Worm (Caenorhabditis elegans) whole organism, L4 larva: ENCODE measurements around the gene glb-20.

Experiments
- D1046.2 ChIP-seq: fragments of 200-800 bp; sonication (Bioruptor generic); IDR thresholded peaks from 2 replicates; pipeline ENCODE4 v1.3.6; 2022; ENCODE audit warnings: missing genetic modification characterization, missing compliant biosample characterization
- F26F4.8 ChIP-seq: fragments of 200-800 bp; sonication (Bioruptor generic); conservative IDR thresholded peaks from 2 replicates; pipeline ENCODE4 v1.3.6; 2022; ENCODE audit warnings: missing genetic modification characterization, missing compliant biosample characterization
- F37D6.2 ChIP-seq: sonication (generic microtip); optimal IDR thresholded peaks from 2 replicates; lab custom pipeline; 2016; ENCODE audit warnings: mild to moderate bottlenecking, missing genetic modification characterization, missing compliant biosample characterization
- F44E2.7 ChIP-seq: fragments of 200-800 bp; sonication (Bioruptor generic); IDR thresholded peaks from 2 replicates; pipeline ENCODE4 v2.1.2; 2022; ENCODE audit warnings: missing genetic modification characterization, missing compliant biosample characterization
- R02D3.7 ChIP-seq: fragments of 150-350 bp; sonication (generic microtip); optimal IDR thresholded peaks from 3 replicates; lab custom pipeline; 2014; ENCODE audit warnings: missing biosample characterization, missing genetic modification characterization
- T20F7.1 ChIP-seq: fragments of 200-800 bp; sonication (Bioruptor generic); optimal IDR thresholded peaks from 2 replicates; lab custom pipeline; 2018; ENCODE audit warnings: mild to moderate bottlenecking, missing genetic modification characterization, missing compliant biosample characterization
- T26A8.4 ChIP-seq: fragments of 200-800 bp; sonication (Bioruptor generic); IDR thresholded peaks from 2 replicates; pipeline ENCODE4 v1.3.6; 2022; ENCODE audit warnings: missing genetic modification characterization, missing compliant biosample characterization
- aha-1 ChIP-seq: fragments of 150-350 bp; peaks from one replicate; lab custom pipeline; 2014; ENCODE audit warnings: missing biosample characterization, missing genetic modification characterization
- ama-1 ChIP-seq: fragments of 150-350 bp; optimal IDR thresholded peaks from 2 replicates; lab custom pipeline; 2014; ENCODE audit warnings: inconsistent platforms, mixed read lengths
- attf-4 ChIP-seq: sonication (generic microtip); optimal IDR thresholded peaks from 3 replicates; lab custom pipeline; 2017; ENCODE audit warnings: missing biosample characterization, missing genetic modification characterization
- ceh-20 ChIP-seq: fragments of 200-800 bp; sonication (Bioruptor generic); IDR thresholded peaks from 2 replicates; pipeline ENCODE4 v1.3.6; 2022; ENCODE audit warnings: missing genetic modification reagents, missing genetic modification characterization, missing compliant biosample characterization
- ceh-28 ChIP-seq: fragments of 150-350 bp; optimal IDR thresholded peaks from 2 replicates; lab custom pipeline; 2014; ENCODE audit warnings: missing biosample characterization, missing genetic modification reagents, missing genetic modification characterization
- ceh-62 ChIP-seq: sonication (generic microtip); optimal IDR thresholded peaks from 2 replicates; lab custom pipeline; 2017; ENCODE audit warnings: missing biosample characterization, missing genetic modification characterization
- ces-1 ChIP-seq: fragments of 150-350 bp; sonication (generic microtip); optimal IDR thresholded peaks from 4 replicates; lab custom pipeline; 2014; ENCODE audit warnings: missing biosample characterization, missing genetic modification reagents, missing genetic modification characterization
- cey-2 ChIP-seq: sonication (generic microtip); optimal IDR thresholded peaks from 3 replicates; lab custom pipeline; 2017; ENCODE audit warnings: missing genetic modification characterization, mild to moderate bottlenecking, missing compliant biosample characterization, antibody characterized with exemption, borderline replicate concordance; ENCODE audit not compliant: insufficient read depth
- daf-12 ChIP-seq: fragments of 150-350 bp; optimal IDR thresholded peaks from 2 replicates; lab custom pipeline; 2014; ENCODE audit warnings: missing biosample characterization, missing genetic modification reagents, missing genetic modification characterization
- daf-19 ChIP-seq: fragments of 200-800 bp; sonication (Bioruptor generic); conservative IDR thresholded peaks from 2 replicates; pipeline ENCODE4 v1.3.6; 2022; ENCODE audit warnings: missing genetic modification characterization, missing compliant biosample characterization
- dmd-8 ChIP-seq: fragments of 200-800 bp; sonication (Bioruptor generic); IDR thresholded peaks from 2 replicates; pipeline ENCODE4 v1.3.6; 2022; ENCODE audit warnings: missing genetic modification characterization, missing compliant biosample characterization
- dpl-1 ChIP-seq: fragments of 150-350 bp; optimal IDR thresholded peaks from 2 replicates; lab custom pipeline; 2014; ENCODE audit warnings: missing biosample characterization, missing genetic modification reagents, missing genetic modification characterization
- egl-27 ChIP-seq: sonication (generic microtip); optimal IDR thresholded peaks from 3 replicates; lab custom pipeline; 2017; ENCODE audit warnings: missing biosample characterization, missing genetic modification reagents, missing genetic modification characterization
- egl-43 ChIP-seq: fragments of 200-800 bp; sonication (Bioruptor generic); IDR thresholded peaks from 2 replicates; pipeline ENCODE4 v1.3.6; 2022; ENCODE audit warnings: missing genetic modification reagents, missing genetic modification characterization, missing compliant biosample characterization
- fkh-10 ChIP-seq: fragments of 150-350 bp; optimal IDR thresholded peaks from 2 replicates; lab custom pipeline; 2014; ENCODE audit warnings: missing biosample characterization, missing genetic modification reagents, missing genetic modification characterization
- fos-1 ChIP-seq: fragments of 150-350 bp; optimal IDR thresholded peaks from 2 replicates; lab custom pipeline; 2014; ENCODE audit warnings: missing biosample characterization, missing genetic modification characterization
- gei-8 ChIP-seq: fragments of 200-800 bp; sonication (Bioruptor generic); optimal IDR thresholded peaks from 2 replicates; lab custom pipeline; 2018; ENCODE audit warnings: mild to moderate bottlenecking, missing genetic modification characterization, missing compliant biosample characterization
- hif-1 ChIP-seq, 2 experiments: sonication (generic microtip); optimal IDR thresholded peaks; 2 replicates each; lab custom pipeline; 2016 to 2017; ENCODE audit warnings: missing compliant biosample characterization in 2 of 2, missing genetic modification characterization in 2 of 2, missing genetic modification reagents in 2 of 2, missing genotype in 2 of 2, mild to moderate bottlenecking in 1 of 2
- hlh-30 ChIP-seq: sonication (generic microtip); optimal IDR thresholded peaks from 2 replicates; lab custom pipeline; 2017; ENCODE audit warnings: antibody characterized with exemption, mild to moderate bottlenecking, missing genetic modification characterization, missing compliant biosample characterization; ENCODE audit not compliant: insufficient read depth
- jun-1 ChIP-seq: fragments of 150-350 bp; optimal IDR thresholded peaks from 2 replicates; lab custom pipeline; 2014; ENCODE audit warnings: missing biosample characterization, missing genetic modification reagents, missing genetic modification characterization
- lin-13 ChIP-seq: fragments of 150-350 bp; optimal IDR thresholded peaks from 2 replicates; lab custom pipeline; 2014; ENCODE audit warnings: missing biosample characterization, missing genetic modification reagents, missing genetic modification characterization
- lin-15B ChIP-seq: fragments of 150-350 bp; sonication (generic microtip); optimal IDR thresholded peaks from 3 replicates; lab custom pipeline; 2014; ENCODE audit warnings: missing biosample characterization, missing genetic modification characterization
- lin-39 ChIP-seq: fragments of 150-350 bp; optimal IDR thresholded peaks from 2 replicates; lab custom pipeline; 2014; ENCODE audit warnings: missing biosample characterization, missing genetic modification reagents, missing genetic modification characterization
- lir-3 ChIP-seq: sonication (generic microtip); optimal IDR thresholded peaks from 2 replicates; lab custom pipeline; 2016; ENCODE audit warnings: mild to moderate bottlenecking, missing genetic modification characterization, missing compliant biosample characterization
- madf-9 ChIP-seq: fragments of 200-800 bp; sonication (Bioruptor generic); conservative IDR thresholded peaks from 2 replicates; pipeline ENCODE4 v1.3.6; 2022; ENCODE audit warnings: missing genetic modification reagents, missing genetic modification characterization, missing compliant biosample characterization
- mdl-1 ChIP-seq, 2 experiments: fragments of 150-350 bp in 1 of 2; sonication (generic microtip) in 1 of 2; optimal IDR thresholded peaks; 2 replicates each; lab custom pipeline; 2014 to 2017; ENCODE audit warnings: missing biosample characterization in 2 of 2, missing genetic modification characterization in 2 of 2
- mdt-29 ChIP-seq: fragments of 200-800 bp; sonication (Bioruptor generic); IDR thresholded peaks from 2 replicates; pipeline ENCODE4 v1.3.6; 2022; ENCODE audit warnings: missing genetic modification reagents, missing genetic modification characterization, missing compliant biosample characterization
- mes-2 ChIP-seq: sonication (generic microtip); optimal IDR thresholded peaks from 2 replicates; lab custom pipeline; 2016; ENCODE audit warnings: missing genotype, mild to moderate bottlenecking, missing genetic modification characterization, missing compliant biosample characterization; ENCODE audit not compliant: poor library complexity, severe bottlenecking
- nhr-10 ChIP-seq: fragments of 150-350 bp; optimal IDR thresholded peaks from 2 replicates; lab custom pipeline; 2014; ENCODE audit warnings: missing biosample characterization, missing genetic modification characterization
- nhr-102 ChIP-seq: sonication (generic microtip); optimal IDR thresholded peaks from 2 replicates; lab custom pipeline; 2016; ENCODE audit warnings: mild to moderate bottlenecking, missing genetic modification characterization, moderate library complexity, missing compliant biosample characterization
- nhr-11 ChIP-seq: fragments of 150-350 bp; optimal IDR thresholded peaks from 2 replicates; lab custom pipeline; 2014; ENCODE audit warnings: missing biosample characterization, missing genetic modification characterization
- nhr-25 ChIP-seq: sonication (generic microtip); optimal IDR thresholded peaks from 2 replicates; lab custom pipeline; 2017; ENCODE audit warnings: missing genetic modification characterization, mild to moderate bottlenecking, missing compliant biosample characterization, antibody characterized with exemption, moderate library complexity, borderline replicate concordance; ENCODE audit not compliant: insufficient read depth
- nhr-6 ChIP-seq: fragments of 150-350 bp; optimal IDR thresholded peaks from 2 replicates; lab custom pipeline; 2014; ENCODE audit warnings: missing biosample characterization, missing genetic modification characterization
- pqm-1 ChIP-seq: sonication (generic microtip); optimal IDR thresholded peaks from 2 replicates; lab custom pipeline; 2017; ENCODE audit warnings: missing biosample characterization, missing genetic modification characterization
- rbr-2 ChIP-seq: sonication (generic microtip); optimal IDR thresholded peaks from 2 replicates; lab custom pipeline; 2016; ENCODE audit warnings: missing genotype, missing genetic modification characterization, missing compliant biosample characterization
- sdz-12 ChIP-seq: fragments of 200-800 bp; sonication (Bioruptor generic); optimal IDR thresholded peaks from 2 replicates; lab custom pipeline; 2018; ENCODE audit warnings: mild to moderate bottlenecking, missing genetic modification characterization, missing compliant biosample characterization
- set-16 ChIP-seq: fragments of 200-800 bp; sonication (Bioruptor generic); IDR thresholded peaks from 2 replicates; pipeline ENCODE4 v1.3.6; 2022; ENCODE audit warnings: missing genetic modification reagents, missing genetic modification characterization, missing compliant biosample characterization
- skn-1 ChIP-seq: fragments of 150-350 bp; optimal IDR thresholded peaks from 2 replicates; lab custom pipeline; 2014; ENCODE audit warnings: missing biosample characterization, missing genetic modification characterization
- snpc-4 ChIP-seq: fragments of 150-350 bp; optimal IDR thresholded peaks from 2 replicates; lab custom pipeline; 2014; ENCODE audit warnings: missing biosample characterization, missing genetic modification characterization
- spr-1 ChIP-seq: sonication (generic microtip); optimal IDR thresholded peaks from 2 replicates; lab custom pipeline; 2016; ENCODE audit warnings: mild to moderate bottlenecking, missing genetic modification characterization, missing compliant biosample characterization
- spr-3 ChIP-seq: fragments of 200-800 bp; sonication (Bioruptor generic); optimal IDR thresholded peaks from 2 replicates; lab custom pipeline; 2018; ENCODE audit warnings: mild to moderate bottlenecking, missing genetic modification characterization, missing compliant biosample characterization
- tra-1 ChIP-seq: fragments of 200-800 bp; sonication (Bioruptor generic); IDR thresholded peaks from 2 replicates; pipeline ENCODE4 v1.3.6; 2022; ENCODE audit warnings: missing genetic modification reagents, missing genetic modification characterization, missing compliant biosample characterization
- zfp-3 ChIP-seq: fragments of 200-800 bp; sonication (Bioruptor generic); conservative IDR thresholded peaks from 2 replicates; pipeline ENCODE4 v1.3.6; 2022; ENCODE audit warnings: missing genetic modification reagents, missing genetic modification characterization, missing compliant biosample characterization

Gene glb-20

ce11 chrX:13527347-13528092 is 28.4 kb downstream of the glb-20 start, which contains the start of gene pab-2 (continued):
- no peak for TF ChIP-seq lin-39
- TF ChIP-seq gei-8 (GFP tag; lab: Kevin White, UChicago), result peak; percentile 71
- peak; percentile 46 for TF ChIP-seq T20F7.1 (GFP tag; lab: Kevin White, UChicago)
- TF ChIP-seq ceh-20 (GFP tag; lab: Robert Waterston, UW), result peak; percentile 69; the same call in 1 of the 2 replicates
- TF ChIP-seq tra-1 (GFP tag; lab: Robert Waterston, UW), result peak; percentile 85
- TF ChIP-seq fkh-10 (GFP tag; lab: Kevin White, UChicago), result peak; percentile 27
- TF ChIP-seq aha-1 (tag; lab: Kevin White, UChicago), result peak; percentile 99
- no peak for TF ChIP-seq skn-1 (tag; lab: Kevin White, UChicago)
- no peak for TF ChIP-seq egl-27
- no peak for TF ChIP-seq fos-1 (tag; lab: Kevin White, UChicago)
- TF ChIP-seq nhr-102 (tag; lab: Kevin White, UChicago), result peak; percentile 92
- peak; percentile 51 for TF ChIP-seq nhr-25 (tag; lab: Kevin White, UChicago)
- TF ChIP-seq mdl-1 (tag; optimal IDR thresholded peaks at IDR 0.05; lab: Kevin White, UChicago), result peak; percentile 70 to 87
- peak; percentile 16 for TF ChIP-seq cey-2 (tag; lab: Kevin White, UChicago)
- peak; percentile 38 for TF ChIP-seq nhr-10 (tag; lab: Kevin White, UChicago)
- peak; percentile 59 for TF ChIP-seq mes-2 (tag; lab: Kevin White, UChicago)
- TF ChIP-seq D1046.2 (GFP tag; lab: Robert Waterston, UW), result 0 out of 2 replicates have a peak, but pooled peaks have one; percentile 54
- peak; percentile 41 for TF ChIP-seq lin-13 (GFP tag; lab: Kevin White, UChicago)
- peak; percentile 29 for TF ChIP-seq pqm-1 (tag; lab: Kevin White, UChicago)
- TF ChIP-seq R02D3.7 (tag; lab: Kevin White, UChicago), result no peak
- TF ChIP-seq F26F4.8 (GFP tag; lab: Robert Waterston, UW), result no peak
- TF ChIP-seq hlh-30 (tag; lab: Kevin White, UChicago), result peak; percentile 93
- peak; percentile 61; the same call in 1 of the 2 replicates for TF ChIP-seq T26A8.4 (GFP tag; lab: Robert Waterston, UW)
- no peak for TF ChIP-seq snpc-4 (tag; lab: Kevin White, UChicago)
- TF ChIP-seq nhr-11, result peak; percentile 79
- TF ChIP-seq F44E2.7 (GFP tag; lab: Robert Waterston, UW), result 0 out of 2 replicates have a peak, but pooled peaks have one; percentile 35
- TF ChIP-seq spr-1 (tag; lab: Kevin White, UChicago), result peak; percentile 73
- no peak for TF ChIP-seq ceh-28 (tag; lab: Kevin White, UChicago)
- 0 out of 2 replicates have a peak, but pooled peaks have one; percentile 54 for TF ChIP-seq dmd-8 (GFP tag; lab: Robert Waterston, UW)
- TF ChIP-seq lir-3 (tag; lab: Kevin White, UChicago), result no peak
- TF ChIP-seq spr-3 (GFP tag; lab: Kevin White, UChicago), result no peak
- peak; percentile 81 for TF ChIP-seq set-16 (GFP tag; lab: Robert Waterston, UW)
- TF ChIP-seq F37D6.2 (tag; lab: Kevin White, UChicago), result peak; percentile 47
- TF ChIP-seq ces-1 (GFP tag; lab: Kevin White, UChicago), result no peak
- no peak for TF ChIP-seq attf-4 (tag; lab: Kevin White, UChicago)
- TF ChIP-seq sdz-12 (GFP tag; lab: Kevin White, UChicago), result no peak
- TF ChIP-seq mdt-29 (GFP tag; lab: Robert Waterston, UW), result no peak
- no peak for TF ChIP-seq nhr-6 (tag; lab: Kevin White, UChicago)
- TF ChIP-seq daf-19 (GFP tag; lab: Robert Waterston, UW), result no peak
- TF ChIP-seq egl-43 (GFP tag; lab: Robert Waterston, UW), result peak; percentile 76
- no peak for TF ChIP-seq daf-12
- TF ChIP-seq madf-9 (GFP tag; lab: Robert Waterston, UW), result peak; percentile 72
- TF ChIP-seq lin-15B (tag; lab: Kevin White, UChicago), result no peak
- TF ChIP-seq dpl-1, result peak; percentile 16
- TF ChIP-seq ceh-62 (tag; lab: Kevin White, UChicago), result no peak
- TF ChIP-seq hif-1 (tag; optimal IDR thresholded peaks at IDR 0.05; lab: Kevin White, UChicago), result peak in 1 of 2 experiments; percentile 59
- TF ChIP-seq jun-1, result no peak
- TF ChIP-seq zfp-3 (GFP tag; lab: Robert Waterston, UW), result no peak
- peak; percentile 87 for TF ChIP-seq rbr-2 (tag; lab: Kevin White, UChicago)
- TF ChIP-seq ama-1 (lab: Kevin White, UChicago), result no peak
